Worm (Caenorhabditis elegans) whole organism, L4 larva: ENCODE measurements around the gene M195.2.

Experiments used
- F49E8.2 ChIP-seq: sonication (generic microtip); optimal IDR thresholded peaks from 2 replicates; lab custom pipeline; 2016; ENCODE audit warnings: missing compliant biosample characterization, mild to moderate bottlenecking, missing genetic modification characterization, borderline replicate concordance
- aly-2 ChIP-seq: sonication (generic microtip); optimal IDR thresholded peaks from 2 replicates; lab custom pipeline; 2018; ENCODE audit warnings: missing biosample characterization, missing genetic modification characterization
- ceh-20 ChIP-seq: fragments of 200-800 bp; sonication (Bioruptor generic); IDR thresholded peaks from 2 replicates; pipeline ENCODE4 v1.3.6; 2022; ENCODE audit warnings: missing genetic modification reagents, missing genetic modification characterization, missing compliant biosample characterization
- lin-39 ChIP-seq: fragments of 150-350 bp; optimal IDR thresholded peaks from 2 replicates; lab custom pipeline; 2014; ENCODE audit warnings: missing biosample characterization, missing genetic modification reagents, missing genetic modification characterization
- lsy-2 ChIP-seq, 2 experiments: fragments of 150-350 bp in 1 of 2; sonication (generic microtip) in 1 of 2; optimal IDR thresholded peaks; 2 replicates each; lab custom pipeline; 2014 to 2017; ENCODE audit warnings: missing biosample characterization in 2 of 2, missing genetic modification characterization in 2 of 2
- madf-9 ChIP-seq: fragments of 200-800 bp; sonication (Bioruptor generic); conservative IDR thresholded peaks from 2 replicates; pipeline ENCODE4 v1.3.6; 2022; ENCODE audit warnings: missing genetic modification reagents, missing genetic modification characterization, missing compliant biosample characterization
- mdl-1 ChIP-seq, 2 experiments: fragments of 150-350 bp in 1 of 2; sonication (generic microtip) in 1 of 2; optimal IDR thresholded peaks; 2 replicates each; lab custom pipeline; 2014 to 2017; ENCODE audit warnings: missing biosample characterization in 2 of 2, missing genetic modification characterization in 2 of 2
- mes-2 ChIP-seq: sonication (generic microtip); optimal IDR thresholded peaks from 2 replicates; lab custom pipeline; 2016; ENCODE audit warnings: missing genotype, mild to moderate bottlenecking, missing genetic modification characterization, missing compliant biosample characterization; ENCODE audit not compliant: poor library complexity, severe bottlenecking
- nhr-28 ChIP-seq: fragments of 150-350 bp; optimal IDR thresholded peaks from 2 replicates; lab custom pipeline; 2014; ENCODE audit warnings: missing biosample characterization, missing genetic modification characterization

- TF ChIP-seq F49E8.2 (tag; lab: Kevin White, UChicago) (no peak), mdl-1 (tag; optimal IDR thresholded peaks at IDR 0.05; lab: Kevin White, UChicago) (no peak), aly-2 (tag; lab: Kevin White, UChicago) (no peak), mes-2 (tag; lab: Kevin White, UChicago) (no peak), nhr-28 (tag; lab: Kevin White, UChicago) (no peak), lin-39 (tag; lab: Kevin White, UChicago) (no peak), ceh-20 (GFP tag; lab: Robert Waterston, UW) (no peak), lsy-2 (tag; optimal IDR thresholded peaks at IDR 0.05; lab: Kevin White, UChicago) (no peak), madf-9 (GFP tag; lab: Robert Waterston, UW) (no peak)
Measured at ce11 chrII:8358466-8358865, 2.1 kb upstream of the M195.2 start.
